ENCODE assay signal across 5 fruit fly cellular contexts in the genomic region with DNA sequence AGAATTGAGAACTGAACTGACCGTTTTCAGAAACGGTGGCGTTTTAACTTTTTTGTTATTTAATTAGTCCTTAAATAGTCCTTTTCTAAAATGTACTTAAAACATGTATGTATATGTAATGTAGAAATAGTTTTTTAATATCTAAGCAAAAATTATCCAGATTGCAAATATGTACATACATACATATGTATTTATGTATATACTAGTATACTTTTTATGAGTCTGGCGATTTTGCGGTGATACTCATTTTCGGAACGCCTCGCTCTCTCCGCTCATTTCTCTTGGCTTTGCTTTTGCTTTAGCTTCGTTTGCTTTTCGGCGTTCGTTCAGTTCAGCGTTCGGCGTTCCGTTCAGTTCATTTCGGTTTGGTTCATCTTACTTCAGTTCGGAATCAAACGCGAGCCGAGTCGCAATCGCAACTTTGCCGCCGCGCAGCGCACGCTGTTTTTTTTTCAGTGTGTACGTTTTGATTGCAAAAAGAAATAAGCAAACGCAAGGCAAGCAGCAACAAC.
A peak's percentile ranks its signal among the peaks of the same experiment; 100 is the strongest.
TF ChIP-seq lines count a peak whose summit lies in the region.

A gene (plus strand): TSS at position 381 of the 512 bp plus-strand sequence.

- TF ChIP-seq CTCF in whole organism, embryonic (GFP tag; optimal IDR thresholded peaks at IDR 0.05; lab: Kevin White, UChicago): no peak

TF ChIP-seq in whole organism, adult, 20 proteins besides CTCF, POLR2A, EP300 and RAD21 (continues in another document):
- TF ChIP-seq bab1 (GFP tag; optimal IDR thresholded peaks at IDR 0.05; lab: Kevin White, UChicago) (peak; percentile 75), pad (GFP tag; optimal IDR thresholded peaks at IDR 0.05; lab: Kevin White, UChicago) (peak; percentile 87), Mnt (GFP tag; optimal IDR thresholded peaks at IDR 0.05; lab: Kevin White, UChicago) (peak; percentile 69), cic (GFP tag; optimal IDR thresholded peaks at IDR 0.05; lab: Kevin White, UChicago) (peak; percentile 56), CG7045 (GFP tag; optimal IDR thresholded peaks at IDR 0.05; lab: Kevin White, UChicago) (peak; percentile 83), toe (GFP tag; optimal IDR thresholded peaks at IDR 0.05; lab: Kevin White, UChicago) (peak; percentile 73), Clk (GFP tag; optimal IDR thresholded peaks at IDR 0.05; lab: Kevin White, UChicago) (peak; percentile 35), kay (GFP tag; lab: Kevin White, UChicago; ENCODE audit: borderline replicate concordance) (no peak), ovo (GFP tag; optimal IDR thresholded peaks at IDR 0.05; lab: Kevin White, UChicago) (peak; percentile 72), CG7101 (tag; optimal IDR thresholded peaks at IDR 0.05; lab: Kevin White, UChicago) (peak; percentile 91), Crg-1 (GFP tag; optimal IDR thresholded peaks at IDR 0.05; lab: Kevin White, UChicago) (peak; percentile 87), cnc (optimal IDR thresholded peaks at IDR 0.05; lab: Kevin White, UChicago) (no peak), CG33017 (tag; optimal IDR thresholded peaks at IDR 0.05; lab: Kevin White, UChicago) (peak; percentile 63), CG11617 (GFP tag; optimal IDR thresholded peaks at IDR 0.05; lab: Kevin White, UChicago) (peak; percentile 87), CG14711 (tag; optimal IDR thresholded peaks at IDR 0.05; lab: Kevin White, UChicago) (peak; percentile 78), tj (GFP tag; optimal IDR thresholded peaks at IDR 0.05; lab: Kevin White, UChicago) (peak; percentile 80), CG5204 (GFP tag; optimal IDR thresholded peaks at IDR 0.05; lab: Kevin White, UChicago) (peak; percentile 82)

TF ChIP-seq in whole organism, embryonic, 481 proteins besides CTCF, POLR2A, EP300 and RAD21 (continues in another document):
- no peak for TF ChIP-seq cad (GFP tag; optimal IDR thresholded peaks at IDR 0.05; lab: Kevin White, UChicago)
- peak; percentile 63 for TF ChIP-seq twi (tag; optimal IDR thresholded peaks at IDR 0.05; lab: Kevin White, UChicago)
- TF ChIP-seq CG3726 (GFP tag; IDR thresholded peaks at IDR 0.05; lab: Robert Waterston, UW): no peak
- TF ChIP-seq lmd (GFP tag; IDR thresholded peaks at IDR 0.05; lab: Robert Waterston, UW): peak; percentile 76
- peak; percentile 68 for TF ChIP-seq run (tag; optimal IDR thresholded peaks at IDR 0.05; lab: Kevin White, UChicago)
- no peak for TF ChIP-seq btn (GFP tag; optimal IDR thresholded peaks at IDR 0.05; lab: Kevin White, UChicago)
- TF ChIP-seq Gsc (GFP tag; IDR thresholded peaks at IDR 0.05; lab: Robert Waterston, UW): 0 out of 2 replicates have a peak, but pooled peaks have one; percentile 29
- TF ChIP-seq scrt (GFP tag; optimal IDR thresholded peaks at IDR 0.05; lab: Kevin White, UChicago): peak; percentile 58
- peak; percentile 78 for TF ChIP-seq lab (GFP tag; optimal IDR thresholded peaks at IDR 0.05; lab: Kevin White, UChicago)
- peak; percentile 47; the same call in 1 of the 3 replicates for TF ChIP-seq jigr1 (GFP tag; IDR thresholded peaks at IDR 0.05; lab: Robert Waterston, UW)
- peak; percentile 32 for TF ChIP-seq vfl (GFP tag; optimal IDR thresholded peaks at IDR 0.05; lab: Kevin White, UChicago)
- TF ChIP-seq grn (GFP tag; optimal IDR thresholded peaks at IDR 0.05; lab: Kevin White, UChicago): no peak
- no peak for TF ChIP-seq hbn (GFP tag; IDR thresholded peaks at IDR 0.05; lab: Robert Waterston, UW; ENCODE audit: partially characterized antibody)
- TF ChIP-seq sqz (GFP tag; optimal IDR thresholded peaks at IDR 0.05; lab: Kevin White, UChicago): peak; percentile 73
- TF ChIP-seq CG11398 (GFP tag; optimal IDR thresholded peaks at IDR 0.05; lab: Kevin White, UChicago): no peak
- peak; percentile 70 for TF ChIP-seq CG11085 (GFP tag; IDR thresholded peaks at IDR 0.05; lab: Robert Waterston, UW)
- peak; percentile 9 for TF ChIP-seq CG7928 (GFP tag; optimal IDR thresholded peaks at IDR 0.05; lab: Kevin White, UChicago)

TF ChIP-seq in whole organism, prepupa, 60 proteins besides CTCF, POLR2A, EP300 and RAD21 (continues in another document):
- TF ChIP-seq Smox (GFP tag; optimal IDR thresholded peaks at IDR 0.05; lab: Kevin White, UChicago) (peak; percentile 83), CG34406 (GFP tag; optimal IDR thresholded peaks at IDR 0.05; lab: Kevin White, UChicago) (peak; percentile 80), lz (GFP tag; optimal IDR thresholded peaks at IDR 0.05; lab: Kevin White, UChicago) (peak; percentile 84), CG3919 (GFP tag; optimal IDR thresholded peaks at IDR 0.05; lab: Kevin White, UChicago) (peak; percentile 88), Ets21C (GFP tag; optimal IDR thresholded peaks at IDR 0.05; lab: Kevin White, UChicago) (peak; percentile 35), Eip78C (GFP tag; lab: Kevin White, UChicago) (peak; percentile 94), Gug (GFP tag; IDR thresholded peaks at IDR 0.05; lab: Robert Waterston, UW) (peak; percentile 72), dsx (GFP tag; optimal IDR thresholded peaks at IDR 0.05; lab: Kevin White, UChicago; ENCODE audit: poor library complexity, severe bottlenecking) (peak; percentile 56), CG16779 (tag; optimal IDR thresholded peaks at IDR 0.05; lab: Kevin White, UChicago) (peak; percentile 51), CG10631 (GFP tag; optimal IDR thresholded peaks at IDR 0.05; lab: Kevin White, UChicago) (peak; percentile 86), CG6792 (GFP tag; optimal IDR thresholded peaks at IDR 0.05; lab: Kevin White, UChicago) (peak; percentile 78), Ets96B (tag; optimal IDR thresholded peaks at IDR 0.05; lab: Kevin White, UChicago) (peak; percentile 71), CG31627 (GFP tag; optimal IDR thresholded peaks at IDR 0.05; lab: Kevin White, UChicago) (peak; percentile 72), CG32006 (GFP tag; optimal IDR thresholded peaks at IDR 0.05; lab: Kevin White, UChicago) (peak; percentile 95), esn (GFP tag; optimal IDR thresholded peaks at IDR 0.05; lab: Kevin White, UChicago) (peak; percentile 88), CG3032 (tag; optimal IDR thresholded peaks at IDR 0.05; lab: Kevin White, UChicago) (peak; percentile 83), Hr4 (GFP tag; optimal IDR thresholded peaks at IDR 0.05; lab: Kevin White, UChicago) (peak; percentile 85)

TF ChIP-seq in whole organism, pupa, 21 proteins besides CTCF, POLR2A, EP300 and RAD21 (continues in another document):
- peak; percentile 66; the same call in 1 of the 2 replicates for TF ChIP-seq CG12605 (GFP tag; IDR thresholded peaks at IDR 0.05; lab: Robert Waterston, UW)
- TF ChIP-seq CG9948 (tag; optimal IDR thresholded peaks at IDR 0.05; lab: Kevin White, UChicago): peak; percentile 81
- peak; percentile 64 for TF ChIP-seq CG32121 (GFP tag; IDR thresholded peaks at IDR 0.05; lab: Robert Waterston, UW)
- peak; percentile 86 for TF ChIP-seq CG8159 (tag; optimal IDR thresholded peaks at IDR 0.05; lab: Kevin White, UChicago)
- peak; percentile 64 for TF ChIP-seq CG13204 (GFP tag; optimal IDR thresholded peaks at IDR 0.05; lab: Kevin White, UChicago)
- peak; percentile 73 for TF ChIP-seq Ets98B (GFP tag; IDR thresholded peaks at IDR 0.05; lab: Robert Waterston, UW)
- TF ChIP-seq CG17806 (tag; optimal IDR thresholded peaks at IDR 0.05; lab: Kevin White, UChicago): peak; percentile 62
- TF ChIP-seq Pif1B (GFP tag; optimal IDR thresholded peaks at IDR 0.05; lab: Kevin White, UChicago): peak; percentile 61
- TF ChIP-seq EcR (GFP tag; optimal IDR thresholded peaks at IDR 0.05; lab: Kevin White, UChicago): peak; percentile 38
- peak; percentile 27; the same call in 1 of the 2 replicates for TF ChIP-seq rn (GFP tag; IDR thresholded peaks at IDR 0.05; lab: Robert Waterston, UW)
- peak; percentile 81 for TF ChIP-seq CG15710 (tag; optimal IDR thresholded peaks at IDR 0.05; lab: Kevin White, UChicago)
- peak; percentile 92 for TF ChIP-seq CG14655 (GFP tag; optimal IDR thresholded peaks at IDR 0.05; lab: Kevin White, UChicago)
- peak; percentile 55; the same call in 1 of the 3 replicates for TF ChIP-seq fd96Ca (GFP tag; IDR thresholded peaks at IDR 0.05; lab: Robert Waterston, UW)
- no peak for TF ChIP-seq CG10348 (GFP tag; IDR thresholded peaks at IDR 0.05; lab: Robert Waterston, UW)
- TF ChIP-seq gl (tag; optimal IDR thresholded peaks at IDR 0.05; lab: Kevin White, UChicago): peak; percentile 22
- peak; percentile 71 for TF ChIP-seq Snoo (tag; optimal IDR thresholded peaks at IDR 0.05; lab: Kevin White, UChicago)
- TF ChIP-seq Pif1A (GFP tag; optimal IDR thresholded peaks at IDR 0.05; lab: Kevin White, UChicago): peak; percentile 23
- TF ChIP-seq CG34367 (tag; optimal IDR thresholded peaks at IDR 0.05; lab: Kevin White, UChicago): peak; percentile 63
- TF ChIP-seq CG4496 (GFP tag; IDR thresholded peaks at IDR 0.05; lab: Robert Waterston, UW): peak; percentile 69

TF ChIP-seq in whole organism, wandering third instar larva, 38 proteins besides CTCF, POLR2A, EP300 and RAD21 (continues in another document):
- TF ChIP-seq HLH106 (tag; optimal IDR thresholded peaks at IDR 0.05; lab: Kevin White, UChicago) (peak; percentile 89), Hr83 (GFP tag; optimal IDR thresholded peaks at IDR 0.05; lab: Kevin White, UChicago; ENCODE audit: poor library complexity, severe bottlenecking) (peak; percentile 8), br (GFP tag; optimal IDR thresholded peaks at IDR 0.05; lab: Kevin White, UChicago) (peak; percentile 37), Dif (GFP tag; optimal IDR thresholded peaks at IDR 0.05; lab: Kevin White, UChicago; ENCODE audit: partially characterized antibody) (peak; percentile 46), Sp1 (GFP tag; optimal IDR thresholded peaks at IDR 0.05; lab: Kevin White, UChicago) (peak; percentile 81), sv (GFP tag; optimal IDR thresholded peaks at IDR 0.05; lab: Kevin White, UChicago) (peak; percentile 78), h (GFP tag; optimal IDR thresholded peaks at IDR 0.05; lab: Kevin White, UChicago) (peak; percentile 77), pan (optimal IDR thresholded peaks at IDR 0.05; lab: Kevin White, UChicago) (no peak), Jra (GFP tag; optimal IDR thresholded peaks at IDR 0.05; lab: Kevin White, UChicago) (no peak), ey (GFP tag; optimal IDR thresholded peaks at IDR 0.05; lab: Kevin White, UChicago) (peak; percentile 57), tai (GFP tag; optimal IDR thresholded peaks at IDR 0.05; lab: Kevin White, UChicago) (no peak), CG32264 (GFP tag; optimal IDR thresholded peaks at IDR 0.05; lab: Kevin White, UChicago) (no peak), usp (GFP tag; optimal IDR thresholded peaks at IDR 0.05; lab: Kevin White, UChicago) (no peak), CG9705 (GFP tag; optimal IDR thresholded peaks at IDR 0.05; lab: Kevin White, UChicago) (peak; percentile 70), Rel (GFP tag; optimal IDR thresholded peaks at IDR 0.05; lab: Kevin White, UChicago) (no peak), Rel (tag; optimal IDR thresholded peaks at IDR 0.05; lab: Kevin White, UChicago) (peak; percentile 56), Mio (GFP tag; optimal IDR thresholded peaks at IDR 0.05; lab: Kevin White, UChicago) (no peak), N (GFP tag; optimal IDR thresholded peaks at IDR 0.05; lab: Kevin White, UChicago) (no peak), Dfd (GFP tag; optimal IDR thresholded peaks at IDR 0.05; lab: Kevin White, UChicago) (no peak), Myc (optimal IDR thresholded peaks at IDR 0.05; lab: Kevin White, UChicago) (no peak), dl (GFP tag; optimal IDR thresholded peaks at IDR 0.05; lab: Kevin White, UChicago; ENCODE audit: insufficient read depth in 1 of 2, partially characterized antibody in 2 of 2) (no peak)
